Worm (Caenorhabditis elegans): ENCODE measurements around the gene nhr-219.

DNA sequence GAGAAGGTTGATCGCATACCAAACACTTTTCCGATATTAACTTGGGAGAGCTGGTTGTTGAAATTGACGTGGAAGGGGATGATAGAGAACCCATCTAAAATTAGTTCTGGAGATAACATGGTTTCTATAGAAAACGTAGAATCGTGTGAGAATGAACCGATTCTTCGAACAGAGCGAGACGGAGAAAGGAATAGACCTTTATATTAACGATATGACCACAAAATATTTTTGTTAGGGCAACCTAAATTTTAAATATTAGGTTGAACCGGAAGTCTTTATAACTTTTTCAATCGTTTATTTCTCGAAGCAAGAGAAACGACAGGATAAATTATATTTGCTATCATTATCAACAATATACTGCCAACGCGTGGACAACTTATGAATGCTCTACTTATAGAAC is at the start of gene nhr-219:
- no peak for TF ChIP-seq gei-8 (GFP tag; optimal IDR thresholded peaks at IDR 0.05)
- TF ChIP-seq F49E8.2 (tag; optimal IDR thresholded peaks at IDR 0.05; ENCODE audit: borderline replicate concordance): no peak
- no peak for TF ChIP-seq zag-1 (tag; optimal IDR thresholded peaks at IDR 0.05)
- TF ChIP-seq ztf-11 (tag; optimal IDR thresholded peaks at IDR 0.05): no peak
- no peak for TF ChIP-seq ceh-20 (GFP tag; IDR thresholded peaks at IDR 0.05)
- no peak for TF ChIP-seq dve-1 (tag; optimal IDR thresholded peaks at IDR 0.05; ENCODE audit: insufficient read depth)
- no peak for TF ChIP-seq nhr-11 (tag; optimal IDR thresholded peaks at IDR 0.05)
- no peak for TF ChIP-seq ztf-7 (tag; optimal IDR thresholded peaks at IDR 0.05)
- TF ChIP-seq fkh-10 (GFP tag; optimal IDR thresholded peaks at IDR 0.05): no peak
- no peak for TF ChIP-seq lsy-2 (tag; optimal IDR thresholded peaks at IDR 0.05)
